Fruit fly (Drosophila melanogaster) whole organism, embryonic: ENCODE measurements around the gene Nrd1.

Experiments
- repo ChIP-seq: fragments of 200-800 bp; sonication (Bioruptor generic); optimal IDR thresholded peaks from 2 replicates; lab custom pipeline; 2016; ENCODE audit warnings: missing biosample characterization, missing genetic modification characterization
- sc ChIP-seq, 3 experiments: fragments of >200 bp in 2 of 3; fragments of 200-800 bp in 1 of 3; sonication (Bioruptor generic) in 1 of 3; optimal IDR thresholded peaks; 2 replicates in 2 of 3; 3 replicates in 1 of 3; lab custom pipeline; 2017; ENCODE audit warnings: mild to moderate bottlenecking in 1 of 3, missing biosample characterization in 1 of 3, missing genetic modification characterization in 1 of 3, missing genetic modification reagents in 1 of 3

dm6 chrX:11821946-11822345, 46.7 kb downstream of the Nrd1 start:
- TF ChIP-seq repo (GFP tag; lab: Kevin White, UChicago), result no peak
- no peak for TF ChIP-seq sc (optimal IDR thresholded peaks at IDR 0.05; lab: Kevin White, UChicago)
- TF ChIP-seq sc (GFP tag; optimal IDR thresholded peaks at IDR 0.05; lab: Kevin White, UChicago), result no peak
